Fruit fly (Drosophila melanogaster) whole organism, embryonic: ENCODE results near the gene CG17359.

Experiments used
- B-H1 ChIP-seq: fragments of 200-800 bp; sonication (Bioruptor generic); IDR thresholded peaks from 3 replicates; pipeline ENCODE4 v1.3.6; 2022; ENCODE audit warnings: missing biosample characterization, missing genetic modification characterization
- BEAF-32 ChIP-seq: fragments of 200-800 bp; sonication (Bioruptor generic); optimal IDR thresholded peaks from 3 replicates; lab custom pipeline; 2017; ENCODE audit warnings: missing biosample characterization, missing genetic modification characterization, mild to moderate bottlenecking, moderate library complexity, missing genetic modification reagents
- Bteb2 ChIP-seq: fragments of 200-800 bp; sonication (Bioruptor generic); optimal IDR thresholded peaks from 2 replicates; lab custom pipeline; 2016; ENCODE audit warnings: missing biosample characterization, missing genetic modification characterization
- CG10565 ChIP-seq: fragments of 200-800 bp; sonication (Bioruptor generic); optimal IDR thresholded peaks from 3 replicates; lab custom pipeline; 2016; ENCODE audit warnings: missing biosample characterization, mild to moderate bottlenecking, missing genetic modification characterization
- CG11085 ChIP-seq: fragments of 200-800 bp; sonication (Bioruptor generic); IDR thresholded peaks from 2 replicates; pipeline ENCODE4 v1.3.6; 2022; ENCODE audit warnings: missing biosample characterization, missing genetic modification characterization
- CG11247 ChIP-seq: fragments of 200-800 bp; sonication (Bioruptor generic); IDR thresholded peaks from 2 replicates; pipeline ENCODE4 v1.3.6; 2022; ENCODE audit warnings: missing biosample characterization, missing genetic modification characterization
- CG11695 ChIP-seq: fragments of 200-800 bp; sonication (Bioruptor generic); IDR thresholded peaks from 3 replicates; pipeline ENCODE4 v1.3.6; 2022; ENCODE audit warnings: missing biosample characterization, missing genetic modification characterization
- CG12071 ChIP-seq: fragments of 200-800 bp; sonication (Bioruptor generic); optimal IDR thresholded peaks from 3 replicates; lab custom pipeline; 2018; ENCODE audit warnings: missing biosample characterization, mild to moderate bottlenecking, missing genetic modification characterization
- CG12155 ChIP-seq: fragments of 200-800 bp; sonication (Bioruptor generic); optimal IDR thresholded peaks from 3 replicates; lab custom pipeline; 2016; ENCODE audit warnings: missing biosample characterization, missing genetic modification characterization
- CG12659 ChIP-seq: fragments of 200-800 bp; sonication (Bioruptor generic); optimal IDR thresholded peaks from 3 replicates; lab custom pipeline; 2017; ENCODE audit warnings: mild to moderate bottlenecking, missing biosample characterization, missing genetic modification reagents, missing genetic modification characterization
- CG13123 ChIP-seq: fragments of 200-800 bp; sonication (Bioruptor generic); optimal IDR thresholded peaks from 2 replicates; lab custom pipeline; 2016; ENCODE audit warnings: missing biosample characterization, missing genetic modification characterization
- CG17361 ChIP-seq: fragments of 200-800 bp; sonication (Bioruptor generic); IDR thresholded peaks from 3 replicates; pipeline ENCODE4 v1.3.6; 2022; ENCODE audit warnings: missing biosample characterization, missing genetic modification characterization
- CG17802 ChIP-seq: fragments of 200-800 bp; sonication (Bioruptor generic); optimal IDR thresholded peaks from 2 replicates; lab custom pipeline; 2018; ENCODE audit warnings: missing biosample characterization, mild to moderate bottlenecking, missing genetic modification characterization, moderate library complexity
- CG18262 ChIP-seq: fragments of 200-800 bp; optimal IDR thresholded peaks from 3 replicates; lab custom pipeline; 2019; ENCODE audit warnings: missing biosample characterization, mild to moderate bottlenecking, missing genetic modification characterization, moderate library complexity
- CG30403 ChIP-seq: fragments of 200-800 bp; sonication (Bioruptor generic); optimal IDR thresholded peaks from 3 replicates; lab custom pipeline; 2016; ENCODE audit warnings: missing biosample characterization, missing genetic modification characterization
- CG31388 ChIP-seq: fragments of 200-800 bp; sonication (Bioruptor generic); optimal IDR thresholded peaks from 2 replicates; lab custom pipeline; 2016; ENCODE audit warnings: missing biosample characterization, missing genetic modification characterization
- CG32532 ChIP-seq: fragments of 200-800 bp; sonication (Bioruptor generic); IDR thresholded peaks from 2 replicates; pipeline ENCODE4 v1.3.6; 2022; ENCODE audit warnings: missing biosample characterization, missing genetic modification characterization
- CG3281 ChIP-seq: fragments of 200-800 bp; sonication (Bioruptor generic); optimal IDR thresholded peaks from 3 replicates; lab custom pipeline; 2017; ENCODE audit warnings: missing biosample characterization, mild to moderate bottlenecking, missing genetic modification characterization
- CG34422 ChIP-seq: fragments of 200-800 bp; sonication (Bioruptor generic); IDR thresholded peaks from 3 replicates; pipeline ENCODE4 v1.3.6; 2022; ENCODE audit warnings: missing biosample characterization, missing genetic modification characterization
- CG3995 ChIP-seq: fragments of 200-800 bp; sonication (Bioruptor generic); optimal IDR thresholded peaks from 3 replicates; lab custom pipeline; 2016; ENCODE audit warnings: missing biosample characterization, missing genetic modification characterization
- CG4707 ChIP-seq: fragments of 200-800 bp; sonication (Bioruptor generic); optimal IDR thresholded peaks from 2 replicates; lab custom pipeline; 2018; ENCODE audit warnings: missing biosample characterization, mild to moderate bottlenecking, missing genetic modification characterization, moderate library complexity
- CG6765 ChIP-seq: fragments of 200-800 bp; sonication (Bioruptor generic); optimal IDR thresholded peaks from 3 replicates; lab custom pipeline; 2017; ENCODE audit warnings: missing biosample characterization, mild to moderate bottlenecking, missing genetic modification characterization
- CG6813 ChIP-seq: fragments of 200-800 bp; sonication (Bioruptor generic); optimal IDR thresholded peaks from 2 replicates; lab custom pipeline; 2017; ENCODE audit warnings: missing biosample characterization, missing genetic modification characterization, mild to moderate bottlenecking, moderate library complexity, missing genetic modification reagents
- CG8089 ChIP-seq: fragments of 200-800 bp; sonication (Bioruptor generic); optimal IDR thresholded peaks from 3 replicates; lab custom pipeline; 2016; ENCODE audit warnings: missing biosample characterization, missing genetic modification characterization
- CG8388 ChIP-seq: fragments of 200-800 bp; sonication (Bioruptor generic); optimal IDR thresholded peaks from 2 replicates; lab custom pipeline; 2019; ENCODE audit warnings: missing biosample characterization, mild to moderate bottlenecking, missing genetic modification characterization, moderate library complexity
- CG8924 ChIP-seq: fragments of 200-800 bp; optimal IDR thresholded peaks from 3 replicates; lab custom pipeline; 2019; ENCODE audit warnings: missing biosample characterization, mild to moderate bottlenecking, missing genetic modification characterization, moderate library complexity
- ERR ChIP-seq: fragments of 200-800 bp; sonication (Bioruptor generic); optimal IDR thresholded peaks from 2 replicates; lab custom pipeline; 2016; ENCODE audit warnings: missing biosample characterization, missing genetic modification characterization
- Ets97D ChIP-seq: fragments of 200-800 bp; sonication (Bioruptor generic); optimal IDR thresholded peaks from 3 replicates; lab custom pipeline; 2016; ENCODE audit warnings: missing biosample characterization, missing genetic modification characterization
- Gug ChIP-seq: fragments of 200-800 bp; sonication (Bioruptor generic); IDR thresholded peaks from 4 replicates; pipeline ENCODE4 v1.3.6; 2022; ENCODE audit warnings: missing biosample characterization, missing genetic modification characterization
- Hey ChIP-seq: fragments of 200-800 bp; sonication (Bioruptor generic); optimal IDR thresholded peaks from 3 replicates; lab custom pipeline; 2018; ENCODE audit warnings: missing biosample characterization, mild to moderate bottlenecking, missing genetic modification characterization
- Hsf ChIP-seq: fragments of 200-800 bp; sonication (Bioruptor generic); optimal IDR thresholded peaks from 3 replicates; lab custom pipeline; 2016; ENCODE audit warnings: missing biosample characterization, missing genetic modification characterization
- Lpt ChIP-seq: fragments of >200 bp; optimal IDR thresholded peaks from 2 replicates; lab custom pipeline; 2018; ENCODE audit warnings: missing biosample characterization, missing genetic modification characterization
- NK7.1 ChIP-seq: fragments of 200-800 bp; sonication (Bioruptor generic); optimal IDR thresholded peaks from 3 replicates; lab custom pipeline; 2016; ENCODE audit warnings: missing biosample characterization, missing genetic modification characterization
- Sox102F ChIP-seq: fragments of 200-800 bp; sonication (Bioruptor generic); optimal IDR thresholded peaks from 2 replicates; lab custom pipeline; 2018; ENCODE audit warnings: missing biosample characterization, mild to moderate bottlenecking, missing genetic modification characterization, moderate library complexity
- TFAM ChIP-seq: fragments of 200-800 bp; sonication (Bioruptor generic); optimal IDR thresholded peaks from 2 replicates; lab custom pipeline; 2017; ENCODE audit warnings: missing biosample characterization, missing genetic modification characterization, inconsistent platforms
- Trl ChIP-seq, 3 experiments: fragments of >200 bp in 2 of 3; fragments of 200-800 bp in 1 of 3; sonication (Bioruptor generic) in 1 of 3; optimal IDR thresholded peaks; 2 replicates in 1 of 3; 3 replicates in 2 of 3; lab custom pipeline; 2016 to 2017; ENCODE audit warnings: missing biosample characterization in 1 of 3, missing genetic modification characterization in 1 of 3
- ara ChIP-seq: fragments of 200-800 bp; sonication (Bioruptor generic); IDR thresholded peaks from 2 replicates; pipeline ENCODE4 v1.3.6; 2022; ENCODE audit warnings: missing biosample characterization, missing genetic modification characterization
- cas ChIP-seq: fragments of 200-800 bp; sonication (Bioruptor generic); IDR thresholded peaks from 2 replicates; pipeline ENCODE4 v1.3.6; 2022; ENCODE audit warnings: missing biosample characterization, missing genetic modification characterization
- croc ChIP-seq: fragments of 200-800 bp; sonication (Bioruptor generic); conservative IDR thresholded peaks from 3 replicates; pipeline ENCODE4 v1.3.6; 2022; ENCODE audit warnings: missing biosample characterization, missing genetic modification characterization
- crol ChIP-seq: fragments of 200-800 bp; sonication (Bioruptor generic); IDR thresholded peaks from 2 replicates; pipeline ENCODE4 v1.3.6; 2022; ENCODE audit warnings: missing biosample characterization, missing genetic modification characterization
- dimm ChIP-seq: fragments of 200-800 bp; sonication (Bioruptor generic); IDR thresholded peaks from 2 replicates; pipeline ENCODE4 v1.3.6; 2022; ENCODE audit warnings: missing biosample characterization, missing genetic modification characterization
- exex ChIP-seq: fragments of 200-800 bp; sonication (Bioruptor generic); optimal IDR thresholded peaks from 4 replicates; lab custom pipeline; 2018; ENCODE audit warnings: missing biosample characterization, mild to moderate bottlenecking, missing genetic modification characterization, moderate library complexity
- gt ChIP-seq: fragments of 200-800 bp; sonication (Bioruptor generic); IDR thresholded peaks from 2 replicates; pipeline ENCODE4 v1.3.6; 2022; ENCODE audit warnings: missing biosample characterization, missing genetic modification characterization
- h ChIP-seq: fragments of >200 bp; optimal IDR thresholded peaks from 2 replicates; lab custom pipeline; 2017
- jumu ChIP-seq: fragments of 200-800 bp; sonication (Bioruptor generic); optimal IDR thresholded peaks from 3 replicates; lab custom pipeline; 2016; ENCODE audit warnings: missing biosample characterization, missing genetic modification characterization
- nmo ChIP-seq: fragments of 200-800 bp; sonication (Bioruptor generic); optimal IDR thresholded peaks from 2 replicates; lab custom pipeline; 2018; ENCODE audit warnings: missing biosample characterization, mild to moderate bottlenecking, missing genetic modification characterization, moderate library complexity
- tio ChIP-seq: fragments of 200-800 bp; sonication (Bioruptor generic); optimal IDR thresholded peaks from 2 replicates; lab custom pipeline; 2017; ENCODE audit warnings: missing biosample characterization, missing genetic modification characterization, inconsistent platforms
- vnd ChIP-seq: fragments of 200-800 bp; sonication (Bioruptor generic); IDR thresholded peaks from 3 replicates; pipeline ENCODE4 v1.3.6; 2022; ENCODE audit warnings: missing biosample characterization, missing genetic modification characterization; ENCODE audit not compliant: partially characterized antibody
- wdn ChIP-seq: fragments of 200-800 bp; sonication (Bioruptor generic); IDR thresholded peaks from 2 replicates; pipeline ENCODE4 v1.3.6; 2022; ENCODE audit warnings: missing biosample characterization, missing genetic modification characterization

The CG17359 gene

DNA sequence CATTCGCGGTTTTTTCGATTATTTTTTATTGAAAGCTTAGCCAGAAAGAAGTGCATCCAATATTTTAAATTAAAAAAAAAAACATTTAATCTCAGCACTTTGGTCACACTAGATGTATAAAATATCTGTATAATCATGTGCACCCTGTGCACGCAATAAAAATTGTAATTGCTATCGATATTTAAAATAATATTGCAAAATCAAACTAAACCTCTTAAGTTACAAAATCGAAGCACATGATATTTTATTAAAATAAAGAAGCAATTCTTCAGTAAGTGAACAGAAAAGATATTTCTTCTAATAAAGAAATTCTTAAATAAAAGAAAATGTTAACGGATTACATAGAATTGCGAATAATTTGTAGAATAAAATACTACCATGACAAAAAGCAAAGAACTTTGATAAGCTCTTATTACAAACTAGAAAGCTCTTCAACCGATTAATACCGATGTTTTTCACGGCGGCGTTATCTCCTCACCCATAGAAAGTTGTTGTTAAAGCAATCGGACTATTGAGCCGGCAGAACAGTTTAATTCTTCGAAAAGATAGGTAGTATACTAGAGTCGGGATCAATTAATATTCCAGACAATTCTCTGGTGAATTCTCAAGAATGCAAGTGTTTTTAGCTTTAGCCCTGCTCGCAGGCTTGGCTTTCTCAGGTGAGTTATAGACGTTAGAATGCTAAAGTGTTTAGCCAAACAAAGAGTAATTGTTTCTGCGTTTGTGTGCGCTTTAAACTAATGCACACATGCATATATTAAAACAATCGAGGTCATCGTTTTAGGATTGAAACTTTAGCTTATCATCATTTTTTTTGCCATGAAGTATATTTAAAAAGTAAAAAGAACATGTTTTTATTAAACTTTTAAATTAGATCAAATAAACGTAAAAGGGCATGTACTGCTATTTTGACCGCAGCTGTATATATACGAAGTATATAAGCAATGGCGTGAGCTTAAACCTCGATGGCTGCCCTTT, 5.0 kb downstream of the CG17359 start, which contains the start of gene CtsK1 (continued):
- TF ChIP-seq CG30403 (GFP tag; lab: Kevin White, UChicago) (peak; percentile 20), CG17361 (GFP tag; lab: Robert Waterston, UW) (peak; percentile 62; the same call in 2 of the 3 replicates), CG6765 (GFP tag; lab: Kevin White, UChicago) (no peak), ara (GFP tag; lab: Robert Waterston, UW) (peak; percentile 25; the same call in 1 of the 2 replicates), CG8089 (GFP tag; lab: Kevin White, UChicago) (no peak), CG34422 (GFP tag; lab: Robert Waterston, UW) (0 out of 3 replicates have a peak, but pooled peaks have one; percentile 54), CG12155 (no peak), NK7.1 (GFP tag; lab: Kevin White, UChicago) (no peak), TFAM (GFP tag; lab: Kevin White, UChicago) (no peak), vnd (GFP tag; lab: Robert Waterston, UW) (peak; percentile 61), CG11247 (GFP tag; lab: Robert Waterston, UW) (peak; percentile 51; the same call in 1 of the 2 replicates), Lpt (GFP tag; lab: Kevin White, UChicago) (no peak), jumu (GFP tag; lab: Kevin White, UChicago) (no peak), CG12659 (GFP tag; lab: Kevin White, UChicago) (peak; percentile 58), cas (GFP tag; lab: Robert Waterston, UW) (no peak), BEAF-32 (GFP tag; lab: Kevin White, UChicago) (peak; percentile 77), CG6813 (peak; percentile 1), B-H1 (GFP tag; lab: Robert Waterston, UW) (no peak), CG8388 (no peak), CG4707 (GFP tag; lab: Kevin White, UChicago) (no peak), CG32532 (GFP tag; lab: Robert Waterston, UW) (peak; percentile 51; the same call in 1 of the 2 replicates), Hey (no peak), CG17802 (no peak), ERR (GFP tag; lab: Kevin White, UChicago) (no peak), CG11695 (peak; percentile 71; the same call in 2 of the 3 replicates), Hsf (GFP tag; lab: Kevin White, UChicago) (peak; percentile 14), Bteb2 (GFP tag; lab: Kevin White, UChicago) (no peak), wdn (GFP tag; lab: Robert Waterston, UW) (no peak), Trl (optimal IDR thresholded peaks at IDR 0.05; lab: Kevin White, UChicago) (no peak), Trl (GFP tag; optimal IDR thresholded peaks at IDR 0.05; lab: Kevin White, UChicago) (no peak), dimm (GFP tag; lab: Robert Waterston, UW) (no peak), CG12071 (GFP tag; lab: Kevin White, UChicago) (no peak), Sox102F (GFP tag; lab: Kevin White, UChicago) (no peak), CG3995 (GFP tag; lab: Kevin White, UChicago) (peak; percentile 2), crol (GFP tag; lab: Robert Waterston, UW) (no peak), tio (no peak), nmo (peak; percentile 12), CG18262 (tag; lab: Kevin White, UChicago) (peak; percentile 50), croc (GFP tag; lab: Robert Waterston, UW) (no peak), exex (tag; lab: Kevin White, UChicago) (no peak), CG31388 (GFP tag; lab: Kevin White, UChicago) (no peak), Ets97D (GFP tag; lab: Kevin White, UChicago) (peak; percentile 9), h (lab: Kevin White, UChicago) (no peak), gt (GFP tag; lab: Robert Waterston, UW) (no peak), CG8924 (tag; lab: Kevin White, UChicago) (no peak), Gug (GFP tag; lab: Robert Waterston, UW) (no peak), CG13123 (GFP tag; lab: Kevin White, UChicago) (no peak), CG3281 (GFP tag; lab: Kevin White, UChicago) (no peak), CG10565 (GFP tag; lab: Kevin White, UChicago) (no peak), CG11085 (no peak)
